Fruit fly (Drosophila melanogaster) S2 (cell line): Measurements from ENCODE around the gene CG14441.

Source experiments
- CG8478 ChIP-seq: fragments of >200 bp; optimal IDR thresholded peaks from 2 replicates; lab custom pipeline; 2018
- CTCF ChIP-seq, 2 experiments: fragments of >200 bp; optimal IDR thresholded peaks; 2 replicates each; lab custom pipeline; 2018

Gene CG14441

dm6 chrX:6699255-6699885 is at the start of gene CG14441:
Gene CG14441, plus strand, starts transcription at chrX:6699508.
- TF ChIP-seq CG8478 (lab: Kevin White, UChicago) (no peak), CTCF (optimal IDR thresholded peaks at IDR 0.05; lab: Kevin White, UChicago) (no peak)

- TF ChIP-seq CTCF (optimal IDR thresholded peaks at IDR 0.05; lab: Kevin White, UChicago) = peak in 1 of 2 experiments; percentile 39
- TF ChIP-seq CG8478 (lab: Kevin White, UChicago) = no peak
Measured at dm6 chrX:6654198-6654831, 45.0 kb upstream of the CG14441 start, which contains the start of the genes CG3226 and Cdc7. Gene CG3226, minus strand, starts transcription at chrX:6654248. Gene Cdc7, plus strand, starts transcription at chrX:6654541.

DNA sequence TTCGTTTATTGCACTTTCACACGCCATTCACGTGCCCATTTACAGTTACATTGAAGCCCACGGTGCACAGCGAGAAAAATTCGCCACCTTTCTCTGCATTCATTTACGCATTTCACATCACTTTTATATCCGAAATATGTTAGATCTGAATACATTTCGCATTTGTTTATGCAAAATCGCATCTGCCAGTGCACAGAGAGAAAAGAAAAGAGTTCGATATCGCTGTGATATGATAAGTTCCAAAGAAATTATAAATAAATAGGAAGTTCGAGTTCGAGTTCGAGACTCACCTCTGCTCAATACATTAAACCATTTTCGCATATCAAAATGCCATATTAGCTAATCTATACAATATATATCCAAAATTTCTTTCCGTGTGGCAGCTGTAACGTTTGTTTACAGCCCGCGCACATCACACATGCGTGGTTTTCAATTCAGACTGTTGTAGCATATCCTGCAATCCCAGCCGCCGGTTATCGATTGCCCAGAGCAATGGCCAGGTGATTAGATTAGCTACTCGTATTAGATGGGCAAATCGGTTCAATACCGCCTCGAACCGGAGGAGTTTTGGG is 43.2 kb upstream of the CG14441 start:
- TF ChIP-seq CG8478 (lab: Kevin White, UChicago) (no peak), CTCF (optimal IDR thresholded peaks at IDR 0.05; lab: Kevin White, UChicago) (no peak)

- TF ChIP-seq CG8478 (lab: Kevin White, UChicago) (no peak), CTCF (optimal IDR thresholded peaks at IDR 0.05; lab: Kevin White, UChicago) (no peak)
Measured at dm6 chrX:6656626-6657558, 42.4 kb upstream of the CG14441 start.

dm6 chrX:6659919-6660318 is 39.4 kb upstream of the CG14441 start:
- TF ChIP-seq CTCF (optimal IDR thresholded peaks at IDR 0.05; lab: Kevin White, UChicago) = no peak
- TF ChIP-seq CG8478 (lab: Kevin White, UChicago) = no peak

- TF ChIP-seq CG8478 (lab: Kevin White, UChicago) = no peak
- TF ChIP-seq CTCF (optimal IDR thresholded peaks at IDR 0.05; lab: Kevin White, UChicago) = no peak
Measured at dm6 chrX:6661392-6661837, 37.9 kb upstream of the CG14441 start, which contains the start of the genes CG3224 and Ctr1A. Gene CG3224, minus strand, starts transcription at chrX:6661462. Gene Ctr1A, plus strand, starts transcription at chrX:6661647.

- TF ChIP-seq CTCF (optimal IDR thresholded peaks at IDR 0.05; lab: Kevin White, UChicago) (no peak), CG8478 (lab: Kevin White, UChicago) (no peak)
Measured at dm6 chrX:6661880-6662279, 37.4 kb upstream of the CG14441 start.

dm6 chrX:6662378-6662777 is 36.9 kb upstream of the CG14441 start:
- TF ChIP-seq CG8478 (lab: Kevin White, UChicago) = no peak
- TF ChIP-seq CTCF (optimal IDR thresholded peaks at IDR 0.05; lab: Kevin White, UChicago) = no peak

- TF ChIP-seq CG8478 (lab: Kevin White, UChicago) (no peak), CTCF (optimal IDR thresholded peaks at IDR 0.05; lab: Kevin White, UChicago) (no peak)
Measured at dm6 chrX:6662876-6663551, 36.3 kb upstream of the CG14441 start.

DNA sequence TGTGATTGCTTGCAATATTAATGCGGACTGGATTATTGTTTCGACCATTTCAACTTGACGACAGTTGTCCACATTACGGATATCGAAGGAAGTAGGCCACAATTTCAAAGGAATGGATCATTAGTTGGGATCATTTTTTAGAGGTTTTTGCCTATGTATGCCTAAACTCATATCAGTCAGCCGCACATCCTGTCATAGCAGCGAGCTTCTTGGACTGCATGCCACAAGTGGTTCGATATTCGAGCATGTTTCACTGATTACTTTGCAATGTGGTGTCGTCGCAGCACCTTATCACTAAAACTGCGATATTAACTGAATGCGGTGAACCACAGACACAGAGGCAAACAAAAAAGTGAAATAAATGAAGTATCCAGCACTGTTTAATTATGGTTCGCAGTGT is 35.3 kb upstream of the CG14441 start:
- TF ChIP-seq CG8478 (lab: Kevin White, UChicago) (no peak), CTCF (optimal IDR thresholded peaks at IDR 0.05; lab: Kevin White, UChicago) (no peak)

DNA sequence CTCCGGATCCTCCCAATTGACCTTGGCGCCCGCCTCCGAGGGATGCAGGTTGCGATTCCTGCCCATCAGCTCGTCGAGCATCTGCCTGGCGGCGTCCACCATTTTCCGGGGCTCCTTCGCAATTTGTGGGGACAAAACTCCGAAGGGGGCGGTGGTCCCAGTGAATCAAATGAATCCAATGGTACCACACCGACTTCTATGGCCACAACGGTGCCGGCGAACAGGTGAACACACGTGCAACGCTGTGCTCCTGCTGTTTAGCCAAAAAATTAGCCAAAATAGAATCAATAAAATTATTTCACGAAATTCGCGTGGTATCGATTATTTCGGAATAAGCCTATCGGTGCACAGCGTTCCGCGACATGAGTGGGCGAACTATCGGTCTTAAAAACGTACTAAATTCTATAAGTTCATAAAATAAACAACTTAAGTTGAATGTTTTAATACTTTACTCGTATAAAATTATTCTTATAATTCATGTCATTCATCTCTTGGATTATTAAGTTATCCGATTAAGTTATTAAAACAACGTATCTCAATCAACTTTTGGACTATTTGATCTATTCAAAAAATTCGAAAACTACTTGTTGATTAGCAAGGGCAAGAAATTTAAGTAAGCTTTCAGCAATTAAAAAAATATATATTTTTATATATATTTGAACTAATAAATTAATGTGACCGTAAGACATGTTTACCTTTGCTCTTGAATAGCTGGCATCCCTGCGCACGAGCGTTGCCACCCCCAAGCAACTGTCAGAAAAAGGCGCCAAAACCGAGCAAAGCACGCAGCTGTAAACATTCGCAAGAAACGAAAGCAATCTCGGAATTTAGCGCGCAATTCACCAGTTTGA is 25.4 kb upstream of the CG14441 start, which contains the start of the genes CG3198 and Mcm6:
CG3198 (minus strand) TSS at position 337 of the 851 bp plus-strand sequence.
Mcm6 (plus strand) TSS at position 751 of the 851 bp plus-strand sequence.
- TF ChIP-seq CG8478 (lab: Kevin White, UChicago) (no peak), CTCF (optimal IDR thresholded peaks at IDR 0.05; lab: Kevin White, UChicago) (no peak)

- no peak for TF ChIP-seq CG8478 (lab: Kevin White, UChicago)
- no peak for TF ChIP-seq CTCF (optimal IDR thresholded peaks at IDR 0.05; lab: Kevin White, UChicago)
Measured at dm6 chrX:6677826-6678489, 21.4 kb upstream of the CG14441 start, which contains the start of gene Fum1. Gene Fum1, plus strand, starts transcription at chrX:6678424.
